Worm (Caenorhabditis elegans) whole organism, L2 larva: ENCODE results near the gene E02H9.9.

Experiments used
- C34F6.9 ChIP-seq: fragments of 150-350 bp; optimal IDR thresholded peaks from 2 replicates; lab custom pipeline; 2014; ENCODE audit warnings: missing biosample characterization, missing genetic modification characterization
- F13H6.1 ChIP-seq: sonication (generic microtip); optimal IDR thresholded peaks from 2 replicates; lab custom pipeline; 2016; ENCODE audit warnings: missing genetic modification characterization, missing compliant biosample characterization
- R02D3.7 ChIP-seq: fragments of 150-350 bp; optimal IDR thresholded peaks from 2 replicates; lab custom pipeline; 2014; ENCODE audit warnings: missing biosample characterization, missing genetic modification characterization
- Y55F3AM.14 ChIP-seq: fragments of 200-800 bp; sonication (Bioruptor generic); optimal IDR thresholded peaks from 2 replicates; lab custom pipeline; 2018; ENCODE audit warnings: mild to moderate bottlenecking, missing genetic modification characterization, missing compliant biosample characterization
- ZK546.5 ChIP-seq: sonication (generic microtip); optimal IDR thresholded peaks from 2 replicates; lab custom pipeline; 2017; ENCODE audit warnings: missing biosample characterization, missing genetic modification characterization
- alr-1 ChIP-seq: fragments of 150-350 bp; optimal IDR thresholded peaks from 2 replicates; lab custom pipeline; 2014; ENCODE audit warnings: missing biosample characterization, missing genetic modification characterization
- aly-2 ChIP-seq: fragments of 150-350 bp; optimal IDR thresholded peaks from 2 replicates; lab custom pipeline; 2014; ENCODE audit warnings: missing biosample characterization, missing genetic modification characterization
- ama-1 ChIP-seq: fragments of 150-350 bp; optimal IDR thresholded peaks from 2 replicates; lab custom pipeline; 2018; ENCODE audit warnings: inconsistent platforms
- blmp-1 ChIP-seq: sonication (generic microtip); optimal IDR thresholded peaks from 2 replicates; lab custom pipeline; 2017; ENCODE audit warnings: missing genetic modification characterization, mild to moderate bottlenecking, missing compliant biosample characterization, antibody characterized with exemption, moderate library complexity; ENCODE audit not compliant: insufficient read depth
- ceh-16 ChIP-seq: fragments of 150-350 bp; optimal IDR thresholded peaks from 2 replicates; lab custom pipeline; 2014; ENCODE audit warnings: missing biosample characterization, missing genetic modification characterization
- ceh-82 ChIP-seq: fragments of 150-350 bp; optimal IDR thresholded peaks from 2 replicates; lab custom pipeline; 2014; ENCODE audit warnings: missing biosample characterization, missing genetic modification characterization
- crh-2 ChIP-seq: sonication (generic microtip); optimal IDR thresholded peaks from 2 replicates; lab custom pipeline; 2017; ENCODE audit warnings: missing biosample characterization, missing genetic modification characterization
- dmd-4 ChIP-seq: sonication (generic microtip); optimal IDR thresholded peaks from 2 replicates; lab custom pipeline; 2017; ENCODE audit warnings: missing biosample characterization, missing genetic modification characterization
- egl-27 ChIP-seq: sonication (generic microtip); optimal IDR thresholded peaks from 3 replicates; lab custom pipeline; 2017; ENCODE audit warnings: missing biosample characterization, missing genetic modification reagents, missing genetic modification characterization
- elt-1 ChIP-seq: fragments of 150-350 bp; optimal IDR thresholded peaks from 2 replicates; lab custom pipeline; 2014; ENCODE audit warnings: missing biosample characterization, missing genetic modification characterization
- elt-3 ChIP-seq: sonication (generic microtip); optimal IDR thresholded peaks from 2 replicates; lab custom pipeline; 2017; ENCODE audit warnings: missing biosample characterization, missing genetic modification characterization
- fos-1 ChIP-seq: fragments of 150-350 bp; optimal IDR thresholded peaks from 2 replicates; lab custom pipeline; 2014; ENCODE audit warnings: missing biosample characterization, missing genetic modification characterization
- gmeb-1 ChIP-seq: fragments of 150-350 bp; optimal IDR thresholded peaks from 2 replicates; lab custom pipeline; 2014; ENCODE audit warnings: missing biosample characterization, missing genetic modification characterization
- lin-11 ChIP-seq: fragments of 150-350 bp; sonication (generic microtip); optimal IDR thresholded peaks from 2 replicates; lab custom pipeline; 2014; ENCODE audit warnings: missing biosample characterization, missing genetic modification characterization, inconsistent platforms, mixed read lengths
- lin-13 ChIP-seq: fragments of 150-350 bp; optimal IDR thresholded peaks from 2 replicates; lab custom pipeline; 2014; ENCODE audit warnings: missing biosample characterization, missing genetic modification reagents, missing genetic modification characterization
- lin-39 ChIP-seq: fragments of 150-350 bp; optimal IDR thresholded peaks from 2 replicates; lab custom pipeline; 2014; ENCODE audit warnings: missing biosample characterization, missing genetic modification reagents, missing genetic modification characterization
- lsy-2 ChIP-seq, 2 experiments: fragments of 150-350 bp in 1 of 2; sonication (generic microtip) in 1 of 2; optimal IDR thresholded peaks; 2 replicates each; lab custom pipeline; 2014 to 2017; ENCODE audit warnings: missing biosample characterization in 2 of 2, missing genetic modification characterization in 2 of 2
- mab-5 ChIP-seq: fragments of 150-350 bp; optimal IDR thresholded peaks from 2 replicates; lab custom pipeline; 2014; ENCODE audit warnings: missing biosample characterization, missing genetic modification characterization
- mbf-1 ChIP-seq: sonication (generic microtip); optimal IDR thresholded peaks from 2 replicates; lab custom pipeline; 2017; ENCODE audit warnings: missing biosample characterization, missing genetic modification characterization
- mdl-1 ChIP-seq, 2 experiments: fragments of 150-350 bp in 1 of 2; sonication (generic microtip) in 1 of 2; optimal IDR thresholded peaks; 2 replicates each; lab custom pipeline; 2017; ENCODE audit warnings: missing biosample characterization in 2 of 2, missing genetic modification characterization in 2 of 2
- nhr-10 ChIP-seq: sonication (generic microtip); optimal IDR thresholded peaks from 2 replicates; lab custom pipeline; 2017; ENCODE audit warnings: missing biosample characterization, missing genetic modification characterization
- nhr-11 ChIP-seq: fragments of 150-350 bp; optimal IDR thresholded peaks from 2 replicates; lab custom pipeline; 2014; ENCODE audit warnings: missing biosample characterization, missing genetic modification characterization
- nhr-12 ChIP-seq: fragments of 150-350 bp; optimal IDR thresholded peaks from 2 replicates; lab custom pipeline; 2014; ENCODE audit warnings: missing biosample characterization, missing genetic modification characterization
- nhr-129 ChIP-seq: fragments of 150-350 bp; optimal IDR thresholded peaks from 2 replicates; lab custom pipeline; 2014; ENCODE audit warnings: missing biosample characterization, missing genetic modification characterization
- nhr-21 ChIP-seq: fragments of 150-350 bp; optimal IDR thresholded peaks from 2 replicates; lab custom pipeline; 2014; ENCODE audit warnings: missing biosample characterization, missing genetic modification characterization
- nhr-23 ChIP-seq: fragments of 150-350 bp; optimal IDR thresholded peaks from 2 replicates; lab custom pipeline; 2014; ENCODE audit warnings: missing biosample characterization, missing genetic modification reagents, missing genetic modification characterization
- nhr-237 ChIP-seq: fragments of 150-350 bp; optimal IDR thresholded peaks from 2 replicates; lab custom pipeline; 2014; ENCODE audit warnings: missing biosample characterization, missing genetic modification characterization
- nhr-25 ChIP-seq: fragments of 150-350 bp; sonication (generic microtip); optimal IDR thresholded peaks from 3 replicates; lab custom pipeline; 2014; ENCODE audit warnings: missing biosample characterization, missing genetic modification characterization
- nhr-6 ChIP-seq: fragments of 150-350 bp; optimal IDR thresholded peaks from 2 replicates; lab custom pipeline; 2014; ENCODE audit warnings: missing biosample characterization, missing genetic modification characterization
- nhr-77 ChIP-seq: fragments of 150-350 bp; optimal IDR thresholded peaks from 2 replicates; lab custom pipeline; 2014; ENCODE audit warnings: missing biosample characterization, missing genetic modification characterization
- peb-1 ChIP-seq: fragments of 150-350 bp; optimal IDR thresholded peaks from 2 replicates; lab custom pipeline; 2014; ENCODE audit warnings: missing biosample characterization, missing genetic modification characterization
- sem-4 ChIP-seq: fragments of 150-350 bp; optimal IDR thresholded peaks from 2 replicates; lab custom pipeline; 2014; ENCODE audit warnings: missing biosample characterization, missing genetic modification reagents, missing genetic modification characterization
- skn-1 ChIP-seq: sonication (generic microtip); optimal IDR thresholded peaks from 2 replicates; lab custom pipeline; 2017; ENCODE audit warnings: missing biosample characterization, missing genetic modification characterization
- sma-3 ChIP-seq: sonication (generic microtip); optimal IDR thresholded peaks from 2 replicates; lab custom pipeline; 2016; ENCODE audit warnings: missing genetic modification reagents, missing genetic modification characterization, missing compliant biosample characterization
- sma-9 ChIP-seq, 2 experiments: fragments of 150-350 bp in 1 of 2; sonication (generic microtip) in 1 of 2; optimal IDR thresholded peaks; 2 replicates each; lab custom pipeline; 2014 to 2016; ENCODE audit warnings: missing genetic modification characterization in 2 of 2, mild to moderate bottlenecking in 1 of 2, missing biosample characterization in 1 of 2, missing compliant biosample characterization in 1 of 2, missing genetic modification reagents in 1 of 2, moderate library complexity in 1 of 2
- snpc-4 ChIP-seq: fragments of 150-350 bp; optimal IDR thresholded peaks from 2 replicates; lab custom pipeline; 2014; ENCODE audit warnings: missing biosample characterization, missing genetic modification characterization
- unc-39 ChIP-seq: fragments of 150-350 bp; optimal IDR thresholded peaks from 2 replicates; lab custom pipeline; 2014; ENCODE audit warnings: missing biosample characterization, missing genetic modification characterization
- unc-55 ChIP-seq: fragments of 150-350 bp; sonication (generic microtip); optimal IDR thresholded peaks from 3 replicates; lab custom pipeline; 2014; ENCODE audit warnings: missing biosample characterization, missing genetic modification reagents, missing genetic modification characterization
- unc-62 ChIP-seq: fragments of 150-350 bp; optimal IDR thresholded peaks from 2 replicates; lab custom pipeline; 2014; ENCODE audit warnings: missing biosample characterization, missing genetic modification reagents, missing genetic modification characterization
- zag-1 ChIP-seq: fragments of 150-350 bp; optimal IDR thresholded peaks from 2 replicates; lab custom pipeline; 2014; ENCODE audit warnings: missing biosample characterization, missing genetic modification characterization
- ztf-1 ChIP-seq: fragments of 200-800 bp; sonication (Bioruptor generic); conservative IDR thresholded peaks from 2 replicates; pipeline ENCODE4 v1.3.6; 2022; ENCODE audit warnings: missing genetic modification characterization, missing compliant biosample characterization
- ztf-11 ChIP-seq: sonication (generic microtip); optimal IDR thresholded peaks from 2 replicates; lab custom pipeline; 2017; ENCODE audit warnings: missing biosample characterization, missing genetic modification characterization
- ztf-4 ChIP-seq: fragments of 150-350 bp; optimal IDR thresholded peaks from 2 replicates; lab custom pipeline; 2014; ENCODE audit warnings: missing biosample characterization, missing genetic modification characterization

Gene E02H9.9

ce11 chrIII:2418159-2418658 is 49.9 kb downstream of the E02H9.9 start, which contains the start of the genes W04B5.5 and W04B5.3:
Gene W04B5.5, minus strand, starts transcription at chrIII:2418209.
Gene W04B5.3, plus strand, starts transcription at chrIII:2418514.
- no peak for TF ChIP-seq ceh-82 (tag; lab: Kevin White, UChicago)
- TF ChIP-seq aly-2: no peak
- TF ChIP-seq sem-4: no peak
- no peak for TF ChIP-seq dmd-4 (tag; lab: Kevin White, UChicago)
- TF ChIP-seq ztf-1 (GFP tag; lab: Robert Waterston, UW): no peak
- peak; percentile 42 for TF ChIP-seq lin-11 (tag; lab: Kevin White, UChicago)
- no peak for TF ChIP-seq nhr-12 (tag; lab: Kevin White, UChicago)
- TF ChIP-seq nhr-237: no peak
- no peak for TF ChIP-seq mbf-1 (tag; lab: Kevin White, UChicago)
- peak; percentile 24 for TF ChIP-seq C34F6.9 (tag; lab: Kevin White, UChicago)
- TF ChIP-seq F13H6.1: peak; percentile 27
- peak; percentile 21 for TF ChIP-seq nhr-25 (tag; lab: Kevin White, UChicago)
- no peak for TF ChIP-seq peb-1 (tag; lab: Kevin White, UChicago)
- TF ChIP-seq nhr-23: no peak
- peak; percentile 2 for TF ChIP-seq egl-27 (tag; lab: Kevin White, UChicago)
- no peak for TF ChIP-seq ceh-16 (tag; lab: Kevin White, UChicago)
- peak; percentile 96 for TF ChIP-seq gmeb-1
- TF ChIP-seq unc-62 (GFP tag; lab: Kevin White, UChicago): no peak
- TF ChIP-seq R02D3.7 (tag; lab: Kevin White, UChicago): peak; percentile 46
- TF ChIP-seq elt-3 (tag; lab: Kevin White, UChicago): no peak
- no peak for TF ChIP-seq skn-1 (tag; lab: Kevin White, UChicago)
- TF ChIP-seq lin-13 (GFP tag; lab: Kevin White, UChicago): peak; percentile 66
- no peak for TF ChIP-seq ztf-11 (tag; lab: Kevin White, UChicago)
- no peak for TF ChIP-seq blmp-1 (tag; lab: Kevin White, UChicago)
- TF ChIP-seq ama-1 (lab: Kevin White, UChicago): no peak
- peak; percentile 68 for TF ChIP-seq nhr-129 (tag; lab: Kevin White, UChicago)
- no peak for TF ChIP-seq lin-39
- peak; percentile 51 for TF ChIP-seq crh-2 (tag; lab: Kevin White, UChicago)
- TF ChIP-seq lsy-2 (tag; optimal IDR thresholded peaks at IDR 0.05; lab: Kevin White, UChicago): peak; percentile 75 to 86
- no peak for TF ChIP-seq elt-1 (tag; lab: Kevin White, UChicago)
- TF ChIP-seq sma-3 (GFP tag; lab: Kevin White, UChicago): peak; percentile 54
- no peak for TF ChIP-seq zag-1 (tag; lab: Kevin White, UChicago)
- TF ChIP-seq nhr-21 (tag; lab: Kevin White, UChicago): no peak
- TF ChIP-seq fos-1 (tag; lab: Kevin White, UChicago): peak; percentile 92
- no peak for TF ChIP-seq alr-1
- no peak for TF ChIP-seq mab-5 (tag; lab: Kevin White, UChicago)
- no peak for TF ChIP-seq nhr-77 (tag; lab: Kevin White, UChicago)
- TF ChIP-seq snpc-4 (tag; lab: Kevin White, UChicago): no peak
- TF ChIP-seq nhr-10 (tag; lab: Kevin White, UChicago): no peak
- TF ChIP-seq unc-55 (GFP tag; lab: Kevin White, UChicago): peak; percentile 78
- TF ChIP-seq ztf-4: no peak
- TF ChIP-seq mdl-1 (tag; optimal IDR thresholded peaks at IDR 0.05; lab: Kevin White, UChicago): peak in 1 of 2 experiments; percentile 34
- no peak for TF ChIP-seq ZK546.5 (tag; lab: Kevin White, UChicago)
- no peak for TF ChIP-seq nhr-11 (tag; lab: Kevin White, UChicago)
- TF ChIP-seq nhr-6 (tag; lab: Kevin White, UChicago): peak; percentile 1
- no peak for TF ChIP-seq Y55F3AM.14 (GFP tag; lab: Kevin White, UChicago)
- no peak for TF ChIP-seq sma-9 (GFP tag; optimal IDR thresholded peaks at IDR 0.05; lab: Kevin White, UChicago)
- TF ChIP-seq sma-9 (tag; optimal IDR thresholded peaks at IDR 0.05; lab: Kevin White, UChicago): no peak
- TF ChIP-seq unc-39 (tag; lab: Kevin White, UChicago): no peak
